Fruit fly (Drosophila melanogaster): ENCODE results near the gene RpL36A.

Gene RpL36A

dm6 chr2L:8086736-8087467 lies 44.2 kb upstream of the RpL36A start (continued):
- no peak for TF ChIP-seq CG3995 (GFP tag; optimal IDR thresholded peaks at IDR 0.05)
- no peak for TF ChIP-seq CG8290 (GFP tag; optimal IDR thresholded peaks at IDR 0.05)
- peak in 1 of 2 experiments; percentile 53 for TF ChIP-seq CG8290 (tag; optimal IDR thresholded peaks at IDR 0.05)
- TF ChIP-seq CG11504 (tag; optimal IDR thresholded peaks at IDR 0.05) = peak; percentile 34
- TF ChIP-seq toy (GFP tag; IDR thresholded peaks at IDR 0.05) = no peak
- peak; percentile 61 for TF ChIP-seq sd (tag; optimal IDR thresholded peaks at IDR 0.05)
- TF ChIP-seq dati (GFP tag; IDR thresholded peaks at IDR 0.05) = no peak
- peak; percentile 16 for TF ChIP-seq D19A (tag; optimal IDR thresholded peaks at IDR 0.05)
- no peak for TF ChIP-seq fd3F (GFP tag; optimal IDR thresholded peaks at IDR 0.05)
- TF ChIP-seq ham (GFP tag; IDR thresholded peaks at IDR 0.05) = 0 out of 2 replicates have a peak, but pooled peaks have one; percentile 10
- TF ChIP-seq kah (GFP tag; optimal IDR thresholded peaks at IDR 0.05) = no peak
- peak; percentile 80 for TF ChIP-seq sug (tag; optimal IDR thresholded peaks at IDR 0.05)
- TF ChIP-seq lmd (GFP tag; IDR thresholded peaks at IDR 0.05) = 0 out of 2 replicates have a peak, but pooled peaks have one; percentile 28
- TF ChIP-seq Adf1 (GFP tag; IDR thresholded peaks at IDR 0.05) = peak; percentile 49; the same call in 1 of the 2 replicates
- TF ChIP-seq caup (GFP tag; optimal IDR thresholded peaks at IDR 0.05; ENCODE audit: severe bottlenecking) = no peak
- no peak for TF ChIP-seq Lhr (GFP tag; optimal IDR thresholded peaks at IDR 0.05)
- no peak for TF ChIP-seq CG6254 (GFP tag; optimal IDR thresholded peaks at IDR 0.05)
- no peak for TF ChIP-seq onecut (GFP tag; IDR thresholded peaks at IDR 0.05)
- TF ChIP-seq CG13894 (tag; optimal IDR thresholded peaks at IDR 0.05) = peak; percentile 61
- TF ChIP-seq usp (GFP tag; optimal IDR thresholded peaks at IDR 0.05) = no peak
- TF ChIP-seq run (tag; optimal IDR thresholded peaks at IDR 0.05) = no peak
- TF ChIP-seq pan (optimal IDR thresholded peaks at IDR 0.05) = no peak
- no peak for TF ChIP-seq pan (GFP tag; optimal IDR thresholded peaks at IDR 0.05 in 1 of 2, IDR thresholded peaks at IDR 0.05 in 1 of 2)
- 0 out of 3 replicates have a peak, but pooled peaks have one; percentile 49 for TF ChIP-seq CG2199 (GFP tag; IDR thresholded peaks at IDR 0.05)
- peak; percentile 58; the same call in 1 of the 3 replicates for TF ChIP-seq ci (GFP tag; IDR thresholded peaks at IDR 0.05)
- peak; percentile 13; the same call in 1 of the 3 replicates for TF ChIP-seq CG34422 (GFP tag; IDR thresholded peaks at IDR 0.05)
- TF ChIP-seq zen2 (GFP tag; IDR thresholded peaks at IDR 0.05; ENCODE audit: partially characterized antibody) = 0 out of 3 replicates have a peak, but pooled peaks have one; percentile 40
- TF ChIP-seq ro (GFP tag; IDR thresholded peaks at IDR 0.05) = no peak
- no peak for TF ChIP-seq Ptx1 (GFP tag; IDR thresholded peaks at IDR 0.05)
- peak; percentile 20 for TF ChIP-seq CG9817 (tag; optimal IDR thresholded peaks at IDR 0.05)
- TF ChIP-seq CG2875 (GFP tag; optimal IDR thresholded peaks at IDR 0.05) = no peak
- TF ChIP-seq CG8765 (GFP tag; IDR thresholded peaks at IDR 0.05) = no peak
- peak; percentile 27; the same call in 1 of the 2 replicates for TF ChIP-seq CG9932 (GFP tag; IDR thresholded peaks at IDR 0.05)
- peak; percentile 17 for TF ChIP-seq CoRest (tag; optimal IDR thresholded peaks at IDR 0.05)
- TF ChIP-seq CG5953 (GFP tag; IDR thresholded peaks at IDR 0.05) = no peak
- no peak for TF ChIP-seq Mrtf (GFP tag; IDR thresholded peaks at IDR 0.05)
- TF ChIP-seq cas (GFP tag; IDR thresholded peaks at IDR 0.05) = no peak
- TF ChIP-seq CG12104 (GFP tag; optimal IDR thresholded peaks at IDR 0.05) = no peak
- peak; percentile 45 for TF ChIP-seq CG12391 (tag; optimal IDR thresholded peaks at IDR 0.05)
- TF ChIP-seq ind (GFP tag; optimal IDR thresholded peaks at IDR 0.05) = no peak
- no peak for TF ChIP-seq ash1 (GFP tag; optimal IDR thresholded peaks at IDR 0.05)
- TF ChIP-seq scrt (GFP tag; optimal IDR thresholded peaks at IDR 0.05) = peak; percentile 17
- no peak for TF ChIP-seq wor (GFP tag; IDR thresholded peaks at IDR 0.05)
- no peak for TF ChIP-seq CG10654 (GFP tag; optimal IDR thresholded peaks at IDR 0.05)
- no peak for TF ChIP-seq z (GFP tag; IDR thresholded peaks at IDR 0.05)
- TF ChIP-seq crol (GFP tag; IDR thresholded peaks at IDR 0.05) = peak; percentile 53; the same call in 1 of the 2 replicates
- no peak for TF ChIP-seq Eip74EF (GFP tag; optimal IDR thresholded peaks at IDR 0.05)
- TF ChIP-seq lbe (GFP tag; optimal IDR thresholded peaks at IDR 0.05) = no peak
- no peak for TF ChIP-seq CG42726 (GFP tag; IDR thresholded peaks at IDR 0.05; ENCODE audit: partially characterized antibody)
- peak; percentile 1 for TF ChIP-seq CHES-1-like (GFP tag; optimal IDR thresholded peaks at IDR 0.05)
